Fruit fly (Drosophila melanogaster) whole organism, adult: ENCODE data around the gene Sap47.
A peak's percentile ranks its signal among the peaks of the same experiment; 100 is the strongest.

ENCODE experiments used
- CG1620 ChIP-seq: fragments of 200-800 bp; sonication (Bioruptor generic); optimal IDR thresholded peaks from 2 replicates; lab custom pipeline; 2016; ENCODE audit warnings: missing biosample characterization, missing genetic modification characterization
- CG33017 ChIP-seq: fragments of 200-800 bp; sonication (Bioruptor generic); optimal IDR thresholded peaks from 2 replicates; lab custom pipeline; 2018; ENCODE audit warnings: missing biosample characterization, mild to moderate bottlenecking, missing genetic modification characterization, moderate library complexity
- CG7101 ChIP-seq: fragments of 200-800 bp; sonication (Bioruptor generic); optimal IDR thresholded peaks from 2 replicates; lab custom pipeline; 2018; ENCODE audit warnings: missing biosample characterization, mild to moderate bottlenecking, missing genetic modification characterization, moderate library complexity
- Mnt ChIP-seq: fragments of 200-800 bp; sonication (Bioruptor generic); optimal IDR thresholded peaks from 2 replicates; lab custom pipeline; 2016; ENCODE audit warnings: missing biosample characterization, mild to moderate bottlenecking, missing genetic modification characterization
- cic ChIP-seq: fragments of 200-800 bp; sonication (Bioruptor generic); optimal IDR thresholded peaks from 2 replicates; lab custom pipeline; 2017; ENCODE audit warnings: missing biosample characterization, mild to moderate bottlenecking, missing genetic modification characterization, moderate library complexity
- cnc ChIP-seq, 2 experiments: fragments of >200 bp; optimal IDR thresholded peaks; 2 replicates each; lab custom pipeline; 2017
- ovo ChIP-seq: fragments of 200-800 bp; sonication (Bioruptor generic); optimal IDR thresholded peaks from 2 replicates; lab custom pipeline; 2016; ENCODE audit warnings: missing biosample characterization, missing genetic modification characterization
- toe ChIP-seq: fragments of 200-800 bp; sonication (Bioruptor generic); optimal IDR thresholded peaks from 2 replicates; lab custom pipeline; 2016; ENCODE audit warnings: missing biosample characterization, missing genetic modification characterization

DNA sequence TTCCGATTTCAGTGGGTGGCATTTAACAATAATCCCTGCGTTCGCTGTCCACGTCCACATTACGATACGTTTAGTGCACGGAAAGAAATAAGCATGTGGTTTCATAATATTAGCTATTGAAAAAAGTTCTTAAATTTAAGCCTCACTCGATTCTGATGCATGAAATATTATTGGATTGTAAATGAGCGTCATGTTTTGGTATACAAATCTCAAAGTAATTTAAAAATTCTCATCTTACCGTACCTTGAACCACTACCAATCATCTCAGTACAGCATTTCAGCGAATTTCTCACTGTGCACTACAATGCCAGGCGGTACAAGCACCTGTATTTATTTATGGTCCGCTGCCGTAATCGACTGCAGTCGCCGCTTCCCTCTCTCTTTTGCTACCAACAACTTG is 39.3 kb downstream of the Sap47 start:
- no peak for TF ChIP-seq ovo (GFP tag; lab: Kevin White, UChicago)
- TF ChIP-seq cnc (optimal IDR thresholded peaks at IDR 0.05; lab: Kevin White, UChicago) = no peak
- peak; percentile 53 for TF ChIP-seq cic (GFP tag; lab: Kevin White, UChicago)
- TF ChIP-seq CG7101 (tag; lab: Kevin White, UChicago) = peak; percentile 76
- TF ChIP-seq toe (GFP tag; lab: Kevin White, UChicago) = peak; percentile 78
- TF ChIP-seq CG1620 (GFP tag; lab: Kevin White, UChicago) = peak; percentile 33
- TF ChIP-seq Mnt (GFP tag; lab: Kevin White, UChicago) = peak; percentile 25
- TF ChIP-seq CG33017 (tag; lab: Kevin White, UChicago) = peak; percentile 80
